Worm (Caenorhabditis elegans): ENCODE data around the gene C25A6.1.

The C25A6.1 gene

ce11 chrV:5423120-5423519, 14.8 kb downstream of the C25A6.1 start, which contains the start of gene cyp-14A5:
cyp-14A5 (minus strand) TSS chrV:5423282.
- TF ChIP-seq C04F5.9 (tag; optimal IDR thresholded peaks at IDR 0.05) (no peak), blmp-1 (tag; optimal IDR thresholded peaks at IDR 0.05) (peak; percentile 43), elt-3 (tag; optimal IDR thresholded peaks at IDR 0.05) (peak in 2 of 6 experiments; percentile 17 to 34)

DNA sequence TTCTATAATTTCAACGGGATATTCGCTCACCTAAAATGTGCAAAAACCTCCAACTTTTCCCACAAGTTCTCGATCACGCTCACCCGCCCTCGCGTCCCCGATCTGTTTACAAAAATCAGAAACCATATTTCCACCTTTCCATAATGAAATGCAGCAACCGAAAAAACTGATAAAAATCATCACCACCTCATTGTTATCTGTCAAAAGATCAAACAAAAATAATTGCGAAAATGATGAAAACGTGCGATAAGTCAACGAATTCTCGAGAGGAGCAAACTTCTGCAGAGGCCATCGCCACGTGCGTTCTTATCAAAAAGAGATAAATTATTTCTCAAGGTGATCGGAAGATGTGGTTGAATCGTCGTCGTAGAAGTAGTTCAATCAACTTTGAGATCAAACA, 16.7 kb downstream of the C25A6.1 start:
- TF ChIP-seq lin-13 (GFP tag; optimal IDR thresholded peaks at IDR 0.05) (no peak), ama-1 (optimal IDR thresholded peaks at IDR 0.05) (no peak), lin-14 (GFP tag; optimal IDR thresholded peaks at IDR 0.05) (peak; percentile 87), mef-2 (tag; optimal IDR thresholded peaks at IDR 0.05) (no peak), nhr-19 (GFP tag; conservative IDR thresholded peaks at IDR 0.05) (peak; percentile 43), sox-4 (tag; optimal IDR thresholded peaks at IDR 0.05) (no peak), zag-1 (tag; optimal IDR thresholded peaks at IDR 0.05) (no peak), ceh-63 (GFP tag; optimal IDR thresholded peaks at IDR 0.05) (no peak), sup-37 (GFP tag; optimal IDR thresholded peaks at IDR 0.05) (no peak), unc-86 (tag; optimal IDR thresholded peaks at IDR 0.05) (no peak), ceh-82 (tag; optimal IDR thresholded peaks at IDR 0.05) (no peak), sptf-1 (tag; optimal IDR thresholded peaks at IDR 0.05) (no peak), lsy-2 (tag; optimal IDR thresholded peaks at IDR 0.05) (peak in 1 of 2 experiments; percentile 13), tbx-2 (tag; optimal IDR thresholded peaks at IDR 0.05) (no peak), fkh-10 (GFP tag; optimal IDR thresholded peaks at IDR 0.05) (no peak), isw-1 (GFP tag; IDR thresholded peaks at IDR 0.05) (no peak), C34B4.2 (tag; optimal IDR thresholded peaks at IDR 0.05) (no peak), pqm-1 (tag; optimal IDR thresholded peaks at IDR 0.05) (no peak), hpl-2 (GFP tag; optimal IDR thresholded peaks at IDR 0.05) (no peak), aha-1 (tag; optimal IDR thresholded peaks at IDR 0.05) (no peak), nhr-76 (tag; optimal IDR thresholded peaks at IDR 0.05) (no peak), lin-35 (GFP tag; optimal IDR thresholded peaks at IDR 0.05) (peak in 1 of 2 experiments; percentile 44), pag-3 (tag; optimal IDR thresholded peaks at IDR 0.05; ENCODE audit: borderline replicate concordance, insufficient read depth) (no peak), egl-13 (tag; optimal IDR thresholded peaks at IDR 0.05) (no peak), xbp-1 (tag; optimal IDR thresholded peaks at IDR 0.05) (no peak), pax-3 (tag; optimal IDR thresholded peaks at IDR 0.05) (no peak), unc-62 (GFP tag; optimal IDR thresholded peaks at IDR 0.05) (no peak), vab-15 (tag; optimal IDR thresholded peaks at IDR 0.05) (no peak), C04F5.9 (tag; optimal IDR thresholded peaks at IDR 0.05) (no peak), fkh-8 (tag; optimal IDR thresholded peaks at IDR 0.05) (no peak), ets-5 (GFP tag; IDR thresholded peaks at IDR 0.05) (no peak), grh-1 (GFP tag; IDR thresholded peaks at IDR 0.05) (peak; percentile 52), irx-1 (tag; optimal IDR thresholded peaks at IDR 0.05) (peak; percentile 44), efl-1 (optimal IDR thresholded peaks at IDR 0.05) (peak in 1 of 2 experiments; percentile 5), efl-1 (GFP tag; optimal IDR thresholded peaks at IDR 0.05 in 1 of 2) (peak in 1 of 2 experiments; percentile 73), rnt-1 (tag; optimal IDR thresholded peaks at IDR 0.05) (peak; percentile 39), blmp-1 (tag; optimal IDR thresholded peaks at IDR 0.05) (peak; percentile 67), mdl-1 (tag; optimal IDR thresholded peaks at IDR 0.05) (peak in 1 of 2 experiments; percentile 78), ztf-4 (tag; optimal IDR thresholded peaks at IDR 0.05) (no peak), fkh-4 (tag; optimal IDR thresholded peaks at IDR 0.05; ENCODE audit: borderline replicate concordance) (no peak), jun-1 (tag; optimal IDR thresholded peaks at IDR 0.05) (no peak), lin-15B (tag; optimal IDR thresholded peaks at IDR 0.05) (no peak), elt-3 (tag; optimal IDR thresholded peaks at IDR 0.05) (peak; percentile 62 to 96 (median 86)), alr-1 (tag; optimal IDR thresholded peaks at IDR 0.05; ENCODE audit: borderline replicate concordance) (no peak), ceh-90 (tag; optimal IDR thresholded peaks at IDR 0.05) (no peak), dpl-1 (GFP tag; optimal IDR thresholded peaks at IDR 0.05) (peak in 1 of 3 experiments; percentile 15), egl-27 (tag; optimal IDR thresholded peaks at IDR 0.05) (no peak), swsn-7 (tag; optimal IDR thresholded peaks at IDR 0.05) (peak; percentile 4), unc-98 (GFP tag; IDR thresholded peaks at IDR 0.05) (no peak), unc-130 (tag; optimal IDR thresholded peaks at IDR 0.05) (no peak), ceh-8 (GFP tag; optimal IDR thresholded peaks at IDR 0.05) (no peak)
